Worm (Caenorhabditis elegans): ENCODE measurements around the gene elo-2.

elo-2 gene

DNA sequence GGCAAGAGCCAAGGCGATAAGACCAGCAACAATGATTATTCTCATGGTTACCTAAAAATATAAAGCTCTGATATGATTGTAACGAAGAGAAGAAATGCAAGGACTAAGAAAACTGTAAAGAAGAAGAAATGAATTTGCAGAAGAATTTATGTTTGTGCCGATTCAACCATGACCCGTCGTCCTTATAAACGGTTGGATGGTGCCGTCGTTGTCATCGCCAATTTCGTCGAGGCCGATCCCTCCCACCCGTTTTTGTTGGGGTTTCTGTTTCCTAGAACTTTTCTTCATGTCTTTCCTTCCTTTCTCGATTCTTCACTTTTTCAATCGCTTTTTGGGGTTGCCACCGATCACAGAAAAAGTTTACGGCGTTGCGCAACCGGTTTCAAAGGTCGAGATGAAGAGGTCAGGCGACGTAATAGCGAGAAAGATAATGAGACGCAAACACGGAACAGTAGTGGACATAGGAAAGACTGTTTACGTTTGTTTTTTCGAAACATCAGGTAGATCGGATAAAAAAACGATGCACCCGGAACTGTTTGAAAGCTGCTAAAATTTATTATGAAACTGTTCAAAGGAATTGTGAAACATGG lies 4.8 kb upstream of the elo-2 start, which contains the start of gene epic-1:
Gene epic-1, minus strand, starts transcription at position 51 of the 590 bp plus-strand sequence.
- TF ChIP-seq lsy-2 (tag; optimal IDR thresholded peaks at IDR 0.05) = peak in 1 of 2 experiments; percentile 11
- TF ChIP-seq lin-35 (GFP tag; optimal IDR thresholded peaks at IDR 0.05) = peak in 1 of 2 experiments; percentile 35
- TF ChIP-seq nhr-20 (tag; optimal IDR thresholded peaks at IDR 0.05) = peak; percentile 27
- peak in 1 of 2 experiments; percentile 25 for TF ChIP-seq mdl-1 (tag; optimal IDR thresholded peaks at IDR 0.05)
- TF ChIP-seq grh-1 (GFP tag; IDR thresholded peaks at IDR 0.05) = peak; percentile 80
- peak; percentile 13 for TF ChIP-seq tbx-2 (tag; optimal IDR thresholded peaks at IDR 0.05)
- TF ChIP-seq vab-15 (tag; optimal IDR thresholded peaks at IDR 0.05) = no peak
- no peak for TF ChIP-seq mep-1 (tag; optimal IDR thresholded peaks at IDR 0.05)
- TF ChIP-seq irx-1 (tag; optimal IDR thresholded peaks at IDR 0.05) = no peak
- TF ChIP-seq efl-1 (optimal IDR thresholded peaks at IDR 0.05) = no peak
- peak in 1 of 2 experiments; percentile 38 for TF ChIP-seq efl-1 (GFP tag; optimal IDR thresholded peaks at IDR 0.05 in 1 of 2)
- no peak for TF ChIP-seq fos-1 (tag; optimal IDR thresholded peaks at IDR 0.05)
- TF ChIP-seq lin-14 (GFP tag; optimal IDR thresholded peaks at IDR 0.05) = peak; percentile 82
- TF ChIP-seq ceh-63 (GFP tag; optimal IDR thresholded peaks at IDR 0.05) = no peak
- TF ChIP-seq mab-9 (GFP tag; IDR thresholded peaks at IDR 0.05) = no peak
- TF ChIP-seq blmp-1 (tag; optimal IDR thresholded peaks at IDR 0.05) = peak; percentile 95
- no peak for TF ChIP-seq elt-2 (tag; optimal IDR thresholded peaks at IDR 0.05)
- TF ChIP-seq snu-23 (GFP tag; optimal IDR thresholded peaks at IDR 0.05) = peak; percentile 57
- TF ChIP-seq zip-4 (GFP tag; optimal IDR thresholded peaks at IDR 0.05) = no peak
- TF ChIP-seq nhr-76 (tag; optimal IDR thresholded peaks at IDR 0.05) = no peak
- TF ChIP-seq dpl-1 (GFP tag; optimal IDR thresholded peaks at IDR 0.05) = peak in 1 of 3 experiments; percentile 11
- peak; percentile 22 for TF ChIP-seq nhr-71 (tag; optimal IDR thresholded peaks at IDR 0.05)
- peak; percentile 93 for TF ChIP-seq nhr-85 (tag)
- no peak for TF ChIP-seq nhr-84 (tag; optimal IDR thresholded peaks at IDR 0.05)
- TF ChIP-seq nhr-90 (tag; optimal IDR thresholded peaks at IDR 0.05; ENCODE audit: poor library complexity) = no peak

DNA sequence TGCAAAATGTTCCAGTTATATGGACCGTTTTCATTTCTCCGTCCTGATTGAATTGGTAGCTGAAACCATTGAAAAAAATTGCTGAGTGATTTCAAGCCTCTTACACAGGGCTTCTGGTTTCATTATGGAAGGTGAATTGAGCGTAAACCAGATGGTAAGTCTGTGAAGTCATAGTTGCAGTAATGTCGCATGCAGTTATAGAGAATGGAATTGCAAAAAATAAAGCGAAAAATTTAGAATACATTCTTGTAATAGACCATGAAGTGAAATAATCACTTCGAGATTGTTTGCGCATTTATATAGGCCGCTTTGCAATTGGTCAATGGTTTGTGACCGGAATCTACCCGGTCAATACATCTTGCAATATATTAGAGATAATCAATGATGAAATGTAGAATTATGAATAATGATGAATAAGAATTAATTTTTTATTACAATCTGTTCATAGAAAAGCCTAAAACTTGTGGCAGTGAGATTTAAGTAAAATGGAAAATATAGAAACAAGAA lies 2.9 kb upstream of the elo-2 start, which contains the start of gene F11E6.4:
Gene F11E6.4, minus strand, starts transcription at position 259 of the 507 bp plus-strand sequence.
- TF ChIP-seq ama-1 (optimal IDR thresholded peaks at IDR 0.05) (no peak), sup-37 (GFP tag; optimal IDR thresholded peaks at IDR 0.05) (no peak), aly-2 (tag; optimal IDR thresholded peaks at IDR 0.05) (peak; percentile 17), elt-3 (tag; optimal IDR thresholded peaks at IDR 0.05) (no peak), aha-1 (tag; optimal IDR thresholded peaks at IDR 0.05) (no peak), pax-3 (tag; optimal IDR thresholded peaks at IDR 0.05) (no peak), nhr-85 (tag) (peak; percentile 62)

DNA sequence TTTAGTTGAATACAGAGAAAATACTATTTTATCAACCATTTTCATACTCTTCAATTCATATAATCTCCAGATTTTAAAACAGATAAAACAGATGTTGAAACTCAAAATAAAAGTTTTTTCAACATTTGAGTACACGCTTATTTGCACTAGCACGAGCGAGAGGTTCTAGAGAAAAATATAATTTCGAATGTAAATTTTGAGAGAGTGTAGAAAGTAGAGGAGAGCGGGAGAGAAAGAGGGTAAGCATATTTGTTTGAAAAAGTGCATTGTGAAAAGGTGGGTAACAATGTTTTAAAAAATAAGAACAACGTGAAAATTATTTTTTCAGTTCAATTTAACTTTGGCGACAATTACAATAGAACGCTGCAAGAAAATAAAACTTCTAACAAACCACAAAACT lies 617 bp upstream of the elo-2 start:
- TF ChIP-seq nhr-71 (tag; optimal IDR thresholded peaks at IDR 0.05) = no peak
- TF ChIP-seq skn-1 (tag; optimal IDR thresholded peaks at IDR 0.05) = peak; percentile 14
- peak; percentile 42 for TF ChIP-seq lin-14 (GFP tag; optimal IDR thresholded peaks at IDR 0.05)
- TF ChIP-seq efl-1 (optimal IDR thresholded peaks at IDR 0.05) = peak; percentile 6
- TF ChIP-seq efl-1 (GFP tag; optimal IDR thresholded peaks at IDR 0.05 in 1 of 2) = no peak

DNA sequence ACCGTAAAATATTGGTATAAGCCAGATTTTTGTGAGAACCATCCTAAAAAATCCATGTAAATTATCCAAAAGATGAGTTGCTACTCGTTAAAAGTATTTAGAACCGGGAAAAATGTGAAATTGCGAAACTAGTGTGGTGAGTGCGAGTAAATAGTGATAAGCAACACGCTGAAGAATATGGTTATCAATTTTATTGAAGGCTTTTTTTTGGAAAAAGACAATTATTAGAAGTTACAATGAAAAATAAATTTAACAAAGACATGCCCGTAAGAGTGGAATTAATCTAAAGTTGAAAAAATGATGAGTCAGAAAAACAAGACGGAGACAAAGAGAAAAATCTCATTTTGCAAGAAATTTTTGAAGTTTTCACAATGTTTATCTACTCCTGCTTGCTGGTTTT lies 1.3 kb downstream of the elo-2 start, which contains the start of gene F11E6.6:
Gene F11E6.6, minus strand, starts transcription at position 101 of the 400 bp plus-strand sequence.
- TF ChIP-seq sup-37 (GFP tag; optimal IDR thresholded peaks at IDR 0.05) (no peak), nhr-11 (tag; optimal IDR thresholded peaks at IDR 0.05) (no peak), aha-1 (tag; optimal IDR thresholded peaks at IDR 0.05) (no peak), elt-3 (tag; optimal IDR thresholded peaks at IDR 0.05) (no peak), ets-5 (GFP tag; IDR thresholded peaks at IDR 0.05) (no peak), ces-1 (GFP tag; optimal IDR thresholded peaks at IDR 0.05) (no peak), ztf-4 (tag; optimal IDR thresholded peaks at IDR 0.05) (no peak), nhr-19 (GFP tag; conservative IDR thresholded peaks at IDR 0.05) (no peak), fkh-10 (GFP tag; optimal IDR thresholded peaks at IDR 0.05) (no peak), nhr-76 (tag; optimal IDR thresholded peaks at IDR 0.05) (no peak), ceh-90 (tag; optimal IDR thresholded peaks at IDR 0.05) (no peak), lir-3 (tag; optimal IDR thresholded peaks at IDR 0.05; ENCODE audit: poor library complexity) (no peak), dsc-1 (tag; optimal IDR thresholded peaks at IDR 0.05) (no peak), nhr-90 (tag; optimal IDR thresholded peaks at IDR 0.05; ENCODE audit: poor library complexity) (no peak), unc-86 (tag; optimal IDR thresholded peaks at IDR 0.05) (no peak), nhr-237 (tag; optimal IDR thresholded peaks at IDR 0.05) (no peak), egl-13 (tag; optimal IDR thresholded peaks at IDR 0.05) (no peak), unc-62 (GFP tag; optimal IDR thresholded peaks at IDR 0.05) (no peak), zag-1 (tag; optimal IDR thresholded peaks at IDR 0.05) (no peak)
